Worm (Caenorhabditis elegans): ENCODE measurements around the gene F48F7.3.

Gene F48F7.3

DNA sequence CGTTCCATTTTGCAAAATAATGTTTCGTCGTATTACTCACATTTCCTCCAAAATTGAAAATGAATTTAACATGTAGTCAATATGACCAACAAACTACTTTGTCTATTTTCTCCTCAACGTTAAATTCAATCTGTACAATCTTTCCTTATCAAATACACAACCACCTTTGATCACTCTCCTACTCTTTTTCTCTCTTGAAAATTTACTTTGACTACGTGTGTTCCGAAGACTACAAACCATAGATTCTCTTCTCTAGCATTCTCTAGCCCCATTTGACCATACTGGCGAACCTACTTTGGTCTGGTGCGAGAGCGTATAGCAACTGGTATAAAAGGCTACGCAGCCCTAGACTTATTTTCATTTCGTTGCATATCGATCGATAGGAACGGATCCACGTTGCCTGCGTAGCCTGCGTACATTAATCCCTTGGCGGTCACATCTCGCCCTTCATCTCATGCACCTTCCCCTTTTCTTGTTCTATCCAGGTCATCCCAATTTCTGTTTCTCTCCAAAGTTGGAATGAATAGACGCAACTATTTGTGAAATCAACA lies 37.0 kb downstream of the F48F7.3 start:
- no peak for TF ChIP-seq bed-3 (GFP tag; optimal IDR thresholded peaks at IDR 0.05)
- no peak for TF ChIP-seq ceh-83 (GFP tag; optimal IDR thresholded peaks at IDR 0.05)
- no peak for TF ChIP-seq drap-1 (GFP tag; optimal IDR thresholded peaks at IDR 0.05)
- TF ChIP-seq zip-8 (tag; optimal IDR thresholded peaks at IDR 0.05): no peak
- no peak for TF ChIP-seq nhr-237 (tag; optimal IDR thresholded peaks at IDR 0.05)
- TF ChIP-seq pha-4 (tag; optimal IDR thresholded peaks at IDR 0.05): no peak
- TF ChIP-seq nhr-28 (tag; optimal IDR thresholded peaks at IDR 0.05): no peak

DNA sequence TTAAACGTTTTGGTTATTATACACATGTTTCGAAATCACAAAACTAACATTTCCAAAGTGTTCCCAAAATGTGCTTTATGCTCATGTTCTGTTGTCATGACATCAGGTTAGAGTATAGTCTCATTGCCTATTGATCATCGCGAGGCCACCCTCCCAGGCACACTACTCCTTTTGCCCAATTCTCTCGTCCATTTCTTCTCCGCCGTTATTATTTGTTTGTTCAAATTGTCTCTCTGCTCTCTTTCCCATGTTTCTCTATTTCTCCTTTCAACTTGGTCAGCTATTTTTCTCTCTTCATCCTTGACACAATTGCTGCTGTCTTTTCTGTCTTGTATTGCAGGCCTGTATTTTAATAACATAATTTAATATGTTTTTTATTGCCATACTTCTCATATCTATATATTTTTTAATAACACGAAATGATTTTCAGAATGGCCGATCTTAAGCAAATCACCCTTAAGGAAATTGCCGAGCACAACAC lies 38.2 kb downstream of the F48F7.3 start, which contains the start of gene cytb-5.1:
Gene cytb-5.1 (plus strand): TSS at position 431 of the 481 bp plus-strand sequence.
- no peak for TF ChIP-seq drap-1 (GFP tag; optimal IDR thresholded peaks at IDR 0.05)
- no peak for TF ChIP-seq lin-32 (GFP tag; optimal IDR thresholded peaks at IDR 0.05)
- no peak for TF ChIP-seq elt-1 (tag; optimal IDR thresholded peaks at IDR 0.05; ENCODE audit: borderline replicate concordance, insufficient read depth)
- TF ChIP-seq mep-1 (tag; optimal IDR thresholded peaks at IDR 0.05): peak; percentile 16
- no peak for TF ChIP-seq ceh-43 (GFP tag; optimal IDR thresholded peaks at IDR 0.05)
- no peak for TF ChIP-seq sem-2 (GFP tag; optimal IDR thresholded peaks at IDR 0.05)
- no peak for TF ChIP-seq sptf-1 (tag; optimal IDR thresholded peaks at IDR 0.05)
- peak; percentile 44 for TF ChIP-seq pha-4 (tag; optimal IDR thresholded peaks at IDR 0.05)
- TF ChIP-seq nhr-12 (tag; optimal IDR thresholded peaks at IDR 0.05): no peak
- peak; percentile 15 for TF ChIP-seq unc-120 (tag; optimal IDR thresholded peaks at IDR 0.05; ENCODE audit: poor library complexity, severe bottlenecking)
- TF ChIP-seq ceh-83 (GFP tag; optimal IDR thresholded peaks at IDR 0.05): peak; percentile 46
- no peak for TF ChIP-seq lin-13 (tag; optimal IDR thresholded peaks at IDR 0.05)

DNA sequence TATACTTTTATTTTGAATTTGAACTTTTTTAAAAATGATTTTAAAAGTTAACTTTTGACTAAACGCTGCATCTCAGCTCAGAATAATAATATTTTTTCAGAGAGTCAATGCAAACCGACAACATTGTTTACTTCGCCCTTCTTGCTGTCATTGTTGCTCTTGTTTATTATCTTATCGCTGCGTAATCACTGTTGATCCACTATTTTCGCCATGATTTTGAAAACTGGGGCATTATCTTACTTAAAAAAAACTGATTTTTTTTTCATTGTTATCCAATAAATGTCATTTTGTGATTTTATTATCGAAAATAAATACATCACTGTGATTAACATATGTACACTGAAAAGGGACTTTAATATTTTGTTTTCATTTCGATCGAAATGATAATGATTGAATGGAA lies 39.4 kb downstream of the F48F7.3 start:
- TF ChIP-seq bed-3 (GFP tag; optimal IDR thresholded peaks at IDR 0.05) (no peak), nhr-76 (tag; optimal IDR thresholded peaks at IDR 0.05) (no peak), M03D4.4 (tag; optimal IDR thresholded peaks at IDR 0.05) (no peak), flh-1 (GFP tag; optimal IDR thresholded peaks at IDR 0.05) (no peak), cnd-1 (tag; optimal IDR thresholded peaks at IDR 0.05) (no peak), elt-3 (tag; optimal IDR thresholded peaks at IDR 0.05) (no peak), ces-1 (GFP tag; optimal IDR thresholded peaks at IDR 0.05) (no peak), zip-8 (tag; optimal IDR thresholded peaks at IDR 0.05) (no peak), lsy-2 (tag; optimal IDR thresholded peaks at IDR 0.05) (no peak), blmp-1 (tag; optimal IDR thresholded peaks at IDR 0.05) (no peak), hlh-1 (tag; optimal IDR thresholded peaks at IDR 0.05) (no peak), elt-1 (tag; optimal IDR thresholded peaks at IDR 0.05; ENCODE audit: borderline replicate concordance, insufficient read depth) (no peak), nhr-12 (tag; optimal IDR thresholded peaks at IDR 0.05) (no peak), sem-2 (GFP tag; optimal IDR thresholded peaks at IDR 0.05) (no peak), pha-4 (tag; optimal IDR thresholded peaks at IDR 0.05) (no peak), lin-32 (GFP tag; optimal IDR thresholded peaks at IDR 0.05) (no peak), ceh-83 (GFP tag; optimal IDR thresholded peaks at IDR 0.05) (no peak), unc-39 (tag; optimal IDR thresholded peaks at IDR 0.05) (no peak), nhr-2 (tag; optimal IDR thresholded peaks at IDR 0.05) (no peak)

DNA sequence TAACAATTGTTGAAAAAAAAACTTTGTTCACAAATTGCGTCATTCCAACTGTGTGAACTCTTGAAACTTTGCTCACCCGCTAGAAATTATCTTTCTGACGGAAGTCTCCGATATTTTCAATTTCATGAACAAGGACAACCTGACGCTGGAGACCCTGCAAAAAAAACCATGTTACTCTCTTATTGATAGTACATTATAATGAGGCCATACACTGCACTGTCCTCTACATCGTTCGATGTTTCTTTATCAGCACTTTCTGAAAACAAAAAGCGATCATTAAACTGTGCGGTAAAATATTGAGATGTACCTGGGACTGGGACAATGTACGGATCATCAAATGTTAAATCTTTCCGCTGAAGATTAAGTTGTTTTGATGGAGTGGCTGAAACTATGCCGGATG lies 40.2 kb downstream of the F48F7.3 start:
- TF ChIP-seq unc-120 (tag; optimal IDR thresholded peaks at IDR 0.05; ENCODE audit: poor library complexity, severe bottlenecking) (no peak), nhr-28 (tag; optimal IDR thresholded peaks at IDR 0.05) (no peak), mab-5 (tag; optimal IDR thresholded peaks at IDR 0.05) (no peak), sem-2 (GFP tag; optimal IDR thresholded peaks at IDR 0.05) (no peak), snpc-4 (tag; optimal IDR thresholded peaks at IDR 0.05) (no peak)

DNA sequence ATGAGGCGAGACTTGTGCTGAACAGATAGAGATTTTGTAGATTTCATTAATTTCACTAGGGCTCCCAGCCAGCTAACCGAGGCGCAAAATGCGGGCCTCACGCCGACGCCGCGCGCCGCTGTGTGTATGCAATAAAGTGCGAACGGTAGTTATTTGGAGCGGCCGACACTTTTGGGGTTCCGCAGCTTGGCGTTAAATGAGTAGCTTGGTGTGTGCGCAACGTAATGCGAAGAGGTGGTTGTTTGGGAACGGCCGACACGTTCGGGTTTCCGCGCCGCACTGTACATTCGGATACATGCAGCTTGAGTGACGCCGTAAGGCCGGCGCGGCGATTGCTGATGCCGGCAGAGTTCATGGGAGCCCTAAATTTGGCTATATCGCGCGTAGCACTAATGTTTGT lies 44.8 kb downstream of the F48F7.3 start:
- TF ChIP-seq ceh-39 (tag; optimal IDR thresholded peaks at IDR 0.05) (no peak), pha-4 (tag; optimal IDR thresholded peaks at IDR 0.05) (no peak), lin-13 (tag; optimal IDR thresholded peaks at IDR 0.05) (no peak), nhr-12 (tag; optimal IDR thresholded peaks at IDR 0.05) (no peak), unc-62 (GFP tag; optimal IDR thresholded peaks at IDR 0.05) (no peak), ham-2 (GFP tag; optimal IDR thresholded peaks at IDR 0.05) (no peak)
